Fruit fly (Drosophila melanogaster): Measurements from ENCODE around the gene CG14931.

dm6 chr2L:11788034-11788433, at the start of gene CG14931:
- TF ChIP-seq dmrt93B (GFP tag; optimal IDR thresholded peaks at IDR 0.05) = no peak
- no peak for TF ChIP-seq Dif (GFP tag; optimal IDR thresholded peaks at IDR 0.05; ENCODE audit: partially characterized antibody)
- TF ChIP-seq Mio (GFP tag; optimal IDR thresholded peaks at IDR 0.05) = no peak
- TF ChIP-seq Hr83 (GFP tag; optimal IDR thresholded peaks at IDR 0.05; ENCODE audit: poor library complexity, severe bottlenecking) = no peak
- no peak for TF ChIP-seq OdsH (GFP tag; optimal IDR thresholded peaks at IDR 0.05)
- no peak for TF ChIP-seq Hr78 (GFP tag; optimal IDR thresholded peaks at IDR 0.05)
- no peak for TF ChIP-seq sv (GFP tag; optimal IDR thresholded peaks at IDR 0.05)
- no peak for TF ChIP-seq Hnf4 (GFP tag; optimal IDR thresholded peaks at IDR 0.05)
- no peak for TF ChIP-seq fru (GFP tag; optimal IDR thresholded peaks at IDR 0.05)
- TF ChIP-seq Myc (optimal IDR thresholded peaks at IDR 0.05) = no peak
- no peak for TF ChIP-seq brk (GFP tag; optimal IDR thresholded peaks at IDR 0.05)
